Worm (Caenorhabditis elegans): Measurements from ENCODE around the gene clc-9.

The clc-9 gene

ce11 chrIV:11164831-11165230 lies 52.1 kb downstream of the clc-9 start, which contains the start of gene C08F8.6:
Gene C08F8.6 (minus strand): TSS chrIV:11164931.
- TF ChIP-seq elt-3 (tag; optimal IDR thresholded peaks at IDR 0.05) (no peak), Y55F3AM.14 (GFP tag; optimal IDR thresholded peaks at IDR 0.05) (no peak), skn-1 (tag; optimal IDR thresholded peaks at IDR 0.05) (no peak), C34F6.9 (tag; optimal IDR thresholded peaks at IDR 0.05) (no peak), lin-39 (tag; optimal IDR thresholded peaks at IDR 0.05) (no peak), ama-1 (optimal IDR thresholded peaks at IDR 0.05) (no peak), mab-5 (tag; optimal IDR thresholded peaks at IDR 0.05) (no peak), lin-11 (tag; optimal IDR thresholded peaks at IDR 0.05) (no peak), unc-62 (GFP tag; optimal IDR thresholded peaks at IDR 0.05) (no peak), nhr-6 (tag; optimal IDR thresholded peaks at IDR 0.05) (no peak), sem-4 (tag; optimal IDR thresholded peaks at IDR 0.05) (no peak), snpc-4 (tag; optimal IDR thresholded peaks at IDR 0.05) (no peak), nhr-237 (tag; optimal IDR thresholded peaks at IDR 0.05) (no peak), ceh-16 (tag; optimal IDR thresholded peaks at IDR 0.05) (no peak), crh-2 (tag; optimal IDR thresholded peaks at IDR 0.05) (no peak), blmp-1 (tag; optimal IDR thresholded peaks at IDR 0.05; ENCODE audit: insufficient read depth) (no peak), ztf-1 (GFP tag; conservative IDR thresholded peaks at IDR 0.05) (no peak), lsy-2 (tag; optimal IDR thresholded peaks at IDR 0.05) (no peak)
